Worm (Caenorhabditis elegans) whole organism, L1 larva: ENCODE results near the gene F41F3.9.

ENCODE experiments used
- fos-1 ChIP-seq: fragments of 150-350 bp; optimal IDR thresholded peaks from 2 replicates; lab custom pipeline; 2014; ENCODE audit warnings: missing biosample characterization, missing genetic modification characterization
- nhr-12 ChIP-seq: sonication (generic microtip); optimal IDR thresholded peaks from 2 replicates; lab custom pipeline; 2017; ENCODE audit warnings: missing biosample characterization, missing genetic modification characterization

DNA sequence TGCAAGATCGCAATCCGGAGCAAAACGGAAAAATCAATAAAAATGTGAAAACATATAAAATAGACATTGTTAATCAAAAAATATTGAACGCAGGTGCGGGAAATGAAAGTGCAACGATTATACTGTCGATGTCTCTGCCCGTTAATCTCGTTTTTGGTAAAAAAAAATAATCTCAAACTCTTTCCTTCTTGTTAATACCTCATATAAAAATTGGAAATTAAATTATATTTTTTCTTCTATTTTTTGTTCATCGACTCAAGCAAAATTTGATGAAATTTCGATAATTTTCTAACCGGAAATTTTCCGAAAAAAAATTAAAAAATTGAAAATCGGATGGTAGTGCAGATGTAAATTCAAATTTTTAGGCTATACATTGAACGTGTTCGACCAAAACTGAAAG, 17.2 kb downstream of the F41F3.9 start, which contains the start of gene K03B4.9:
- TF ChIP-seq fos-1 (tag; lab: Kevin White, UChicago) (no peak), nhr-12 (tag; lab: Kevin White, UChicago) (no peak)
